Worm (Caenorhabditis elegans): ENCODE measurements around the gene srh-180.
A peak's percentile ranks its signal among the peaks of the same experiment; 100 is the strongest.
"Not testable (repeated sequence)": the region's sequence is repeated elsewhere in the genome, so short reads cannot be mapped to it uniquely, and the experiment has no call there.

The srh-180 gene

DNA sequence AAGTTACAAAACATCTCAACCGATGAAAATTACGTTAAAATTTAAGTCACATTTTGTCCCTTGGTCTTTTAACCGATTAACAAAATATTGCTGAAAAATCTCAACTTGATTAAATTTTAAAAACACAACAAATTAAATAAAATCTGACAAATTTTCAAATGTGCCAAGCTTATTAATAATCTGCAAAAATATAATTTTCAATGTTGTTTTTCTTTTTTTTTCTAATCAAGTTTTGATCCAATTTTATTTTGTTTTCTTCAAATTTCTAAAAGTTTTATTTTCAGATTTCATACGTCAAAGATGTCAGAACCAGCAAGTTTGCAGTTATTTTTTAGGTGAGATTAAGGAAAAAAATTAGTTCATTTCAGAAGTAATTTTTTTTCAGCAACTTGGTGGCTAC, 19.0 kb downstream of the srh-180 start, which contains the start of gene srw-87:
srw-87 (plus strand) TSS at position 301 of the 400 bp plus-strand sequence.
- no peak for TF ChIP-seq skn-1 (tag; optimal IDR thresholded peaks at IDR 0.05)
- no peak for TF ChIP-seq nhr-28 (tag; optimal IDR thresholded peaks at IDR 0.05)
- no peak for TF ChIP-seq ztf-11 (tag; optimal IDR thresholded peaks at IDR 0.05)
- TF ChIP-seq mef-2 (tag; optimal IDR thresholded peaks at IDR 0.05), result no peak

DNA sequence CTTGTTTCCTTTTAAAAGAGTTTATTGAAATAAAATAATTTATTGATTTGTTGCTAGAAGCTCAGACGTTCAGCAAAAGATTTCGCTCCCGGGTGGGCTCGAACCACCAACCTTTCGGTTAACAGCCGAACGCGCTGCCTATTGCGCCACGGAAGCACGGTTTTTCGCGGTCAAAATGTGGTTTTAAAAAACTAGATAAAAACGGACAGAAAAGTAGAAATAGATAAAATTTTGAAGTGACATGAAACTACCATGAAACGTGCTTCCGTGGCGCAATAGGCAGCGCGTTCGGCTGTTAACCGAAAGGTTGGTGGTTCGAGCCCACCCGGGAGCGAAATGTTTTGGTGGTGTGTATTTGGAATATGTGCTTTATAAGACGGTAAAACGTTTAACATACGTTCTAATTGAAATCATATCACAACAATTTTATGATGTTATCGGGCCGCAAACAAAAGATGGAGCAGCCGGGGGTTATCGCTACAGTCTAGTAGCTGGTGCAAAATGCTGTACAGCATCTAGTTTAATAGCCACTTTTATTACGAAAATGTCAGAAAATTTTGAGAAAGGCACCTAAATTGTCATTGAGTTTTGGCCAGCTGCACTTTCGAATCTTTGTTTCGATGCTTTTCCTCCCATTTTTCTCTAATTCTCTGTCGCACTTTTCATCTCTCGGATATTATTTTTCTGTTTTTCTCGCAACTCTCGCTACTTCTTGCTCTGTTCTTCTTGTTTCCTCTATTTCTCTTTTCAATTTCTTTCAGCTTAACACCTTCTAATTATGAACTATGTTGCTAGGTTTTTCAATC, 21.1 kb downstream of the srh-180 start, which contains the start of gene slc-9B.2:
slc-9B.2 (plus strand) TSS at position 756 of the 806 bp plus-strand sequence.
- TF ChIP-seq nhr-85 (tag) (peak; percentile 4), grh-1 (GFP tag; IDR thresholded peaks at IDR 0.05) (0 out of 2 replicates have a peak, but pooled peaks have one; percentile 20), nhr-90 (tag; optimal IDR thresholded peaks at IDR 0.05; ENCODE audit: poor library complexity) (peak; percentile 37), efl-1 (optimal IDR thresholded peaks at IDR 0.05) (peak in 1 of 2 experiments; percentile 7)
- not testable (repeated sequence) for TF ChIP-seq efl-1 (GFP tag; optimal IDR thresholded peaks at IDR 0.05 in 1 of 2)

DNA sequence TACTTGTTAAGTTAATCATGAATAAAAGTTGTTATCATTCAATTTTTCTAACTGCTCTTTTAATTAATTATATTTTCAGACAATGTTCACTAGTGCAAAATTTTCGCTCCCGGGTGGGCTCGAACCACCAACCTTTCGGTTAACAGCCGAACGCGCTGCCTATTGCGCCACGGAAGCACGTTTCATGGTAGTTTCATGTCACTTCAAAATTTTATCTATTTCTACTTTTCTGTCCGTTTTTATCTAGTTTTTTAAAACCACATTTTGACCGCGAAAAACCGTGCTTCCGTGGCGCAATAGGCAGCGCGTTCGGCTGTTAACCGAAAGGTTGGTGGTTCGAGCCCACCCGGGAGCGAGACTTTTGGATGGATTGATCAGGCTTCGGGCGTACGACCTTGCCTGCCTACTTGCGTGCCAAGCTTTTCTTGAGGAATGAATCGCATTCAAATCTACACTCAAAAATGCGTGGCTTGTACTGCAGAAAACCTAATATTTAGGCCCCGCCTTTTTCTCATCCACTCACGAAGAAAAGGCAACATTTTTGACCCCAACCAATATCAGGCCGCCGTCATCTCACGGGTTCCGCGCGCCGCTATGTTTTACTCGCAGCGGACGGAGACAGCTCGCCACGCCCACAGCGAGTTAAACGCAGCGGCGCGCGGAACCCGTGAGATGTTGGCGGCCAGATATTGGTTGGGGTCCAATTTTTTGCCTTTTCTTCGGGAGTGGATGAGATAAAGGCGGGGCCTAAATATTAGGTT, 24.3 kb downstream of the srh-180 start:
- TF ChIP-seq snpc-4 (tag; optimal IDR thresholded peaks at IDR 0.05) (peak; percentile 47), efl-1 (GFP tag; optimal IDR thresholded peaks at IDR 0.05 in 1 of 2) (peak in 1 of 2 experiments; percentile 7)
- TF ChIP-seq efl-1 (optimal IDR thresholded peaks at IDR 0.05), result not testable (repeated sequence)

DNA sequence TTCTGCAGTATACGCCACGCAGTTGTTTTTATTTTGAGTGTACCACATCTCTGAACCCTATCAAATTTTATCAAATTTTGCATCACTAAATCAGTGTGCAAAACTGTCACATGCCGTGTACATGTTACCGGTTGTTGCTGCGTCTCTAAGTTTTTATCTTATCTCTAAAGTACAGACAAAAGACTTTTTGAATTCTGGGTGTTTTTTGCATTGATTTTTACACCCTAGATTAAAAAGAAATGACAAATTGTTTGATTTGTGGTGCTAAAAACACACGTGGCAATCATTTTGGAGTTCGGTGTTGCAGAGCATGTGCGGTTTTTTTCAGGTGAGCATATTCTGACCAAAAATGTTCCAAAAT, 24.9 kb downstream of the srh-180 start, which contains the start of gene nhr-193:
nhr-193 (plus strand) TSS at position 51 of the 361 bp plus-strand sequence.
- TF ChIP-seq nhr-20 (tag; optimal IDR thresholded peaks at IDR 0.05) (peak; percentile 40), xbp-1 (tag; optimal IDR thresholded peaks at IDR 0.05) (no peak), tlp-1 (tag; optimal IDR thresholded peaks at IDR 0.05) (no peak), lin-35 (GFP tag; optimal IDR thresholded peaks at IDR 0.05) (peak in 1 of 2 experiments; percentile 37), elt-2 (tag; optimal IDR thresholded peaks at IDR 0.05) (peak; percentile 48)

DNA sequence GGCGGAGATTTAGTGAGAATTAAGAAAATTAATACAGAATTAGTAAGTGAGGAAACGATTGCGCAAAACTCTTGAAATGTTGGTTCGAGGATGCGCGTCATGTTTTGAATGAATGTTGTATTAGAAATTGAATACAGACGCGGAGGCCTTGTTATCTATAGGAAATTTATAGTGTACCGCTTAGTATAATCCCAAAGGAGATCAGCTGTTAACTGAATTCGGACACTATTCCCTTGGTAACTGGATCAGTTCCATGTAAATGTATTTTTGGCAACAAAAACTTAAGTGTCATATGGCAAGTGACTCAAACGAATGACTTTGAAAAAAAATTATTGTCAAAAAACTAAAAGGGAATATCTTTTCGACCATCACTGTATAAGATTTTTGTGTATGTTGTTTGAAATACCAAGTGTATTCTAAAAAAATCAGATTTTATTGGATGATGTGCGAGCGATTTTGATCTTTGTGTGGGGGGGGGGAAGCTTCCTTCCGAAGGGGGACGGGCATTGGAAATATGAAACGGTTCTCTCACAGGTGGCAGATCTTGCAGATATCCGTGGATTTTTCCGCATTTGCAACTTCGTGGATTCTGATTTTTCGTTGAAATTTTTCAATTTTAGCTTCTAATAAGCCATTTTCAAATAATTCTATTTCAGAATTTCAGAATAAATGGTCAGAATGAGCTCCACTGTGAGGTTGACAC, 29.2 kb downstream of the srh-180 start, which contains the start of the genes W08G11.5 and W08G11.1:
W08G11.5 (minus strand) TSS at position 101 of the 703 bp plus-strand sequence.
W08G11.1 (plus strand) TSS at position 653 of the 703 bp plus-strand sequence.
- no peak for TF ChIP-seq tbx-2 (tag; optimal IDR thresholded peaks at IDR 0.05)
- no peak for TF ChIP-seq ztf-11 (tag; optimal IDR thresholded peaks at IDR 0.05)
- TF ChIP-seq unc-62 (GFP tag; optimal IDR thresholded peaks at IDR 0.05), result no peak
- no peak for TF ChIP-seq nhr-76 (tag; optimal IDR thresholded peaks at IDR 0.05)
- no peak for TF ChIP-seq dsc-1 (tag; optimal IDR thresholded peaks at IDR 0.05)
- no peak for TF ChIP-seq aly-2 (tag; optimal IDR thresholded peaks at IDR 0.05)

DNA sequence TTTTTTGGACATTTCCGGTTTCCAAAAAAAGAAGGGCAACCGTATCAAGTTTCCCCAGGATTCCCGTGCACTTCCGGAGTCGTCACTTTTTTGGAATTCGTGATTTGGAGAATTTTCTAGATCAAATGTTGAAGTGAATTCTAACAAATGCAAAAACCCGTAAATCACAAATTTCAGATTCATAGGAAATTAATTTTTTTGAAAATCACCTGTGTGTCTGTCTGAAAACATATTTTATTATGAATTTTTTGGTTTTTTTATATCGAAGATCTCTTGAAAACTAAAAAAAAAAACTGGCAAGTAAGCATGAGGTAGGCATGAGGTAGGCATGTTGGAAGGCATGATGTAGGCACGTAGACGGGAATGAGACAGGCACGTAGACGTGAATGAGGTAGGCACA, 32.7 kb downstream of the srh-180 start:
- TF ChIP-seq ama-1 (optimal IDR thresholded peaks at IDR 0.05), result no peak
- no peak for TF ChIP-seq ceh-90 (tag; optimal IDR thresholded peaks at IDR 0.05)
- TF ChIP-seq hlh-4 (tag; optimal IDR thresholded peaks at IDR 0.05), result peak; percentile 69
- TF ChIP-seq grh-1 (GFP tag; IDR thresholded peaks at IDR 0.05), result no peak
- no peak for TF ChIP-seq snu-23 (GFP tag; optimal IDR thresholded peaks at IDR 0.05)
- no peak for TF ChIP-seq C34B4.2 (tag; optimal IDR thresholded peaks at IDR 0.05)
- no peak for TF ChIP-seq nhr-237 (tag; optimal IDR thresholded peaks at IDR 0.05)
